Worm (Caenorhabditis elegans): Measurements from ENCODE around the gene C03H5.6.
A peak's percentile ranks its signal among the peaks of the same experiment; 100 is the strongest.

The C03H5.6 gene

ce11 chrII:372235-372634 is 27.0 kb downstream of the C03H5.6 start:
- TF ChIP-seq nfya-1 (tag; optimal IDR thresholded peaks at IDR 0.05; ENCODE audit: insufficient read depth) (peak; percentile 44), mdl-1 (tag; optimal IDR thresholded peaks at IDR 0.05) (no peak), nhr-23 (tag; optimal IDR thresholded peaks at IDR 0.05) (no peak), hmg-11 (tag; optimal IDR thresholded peaks at IDR 0.05) (no peak), mml-1 (tag; optimal IDR thresholded peaks at IDR 0.05) (no peak), pqm-1 (tag; optimal IDR thresholded peaks at IDR 0.05) (no peak)

- TF ChIP-seq ceh-28 (tag; optimal IDR thresholded peaks at IDR 0.05) (no peak), nhr-25 (tag; optimal IDR thresholded peaks at IDR 0.05) (peak; percentile 17), nhr-23 (tag; optimal IDR thresholded peaks at IDR 0.05) (peak; percentile 8)
Measured at ce11 chrII:371549-371948, 27.7 kb downstream of the C03H5.6 start.

- TF ChIP-seq fkh-10 (GFP tag; optimal IDR thresholded peaks at IDR 0.05) (no peak), nfya-1 (tag; optimal IDR thresholded peaks at IDR 0.05; ENCODE audit: insufficient read depth) (peak; percentile 62)
Measured at ce11 chrII:370394-370793, 28.8 kb downstream of the C03H5.6 start.

- TF ChIP-seq aly-2 (tag; optimal IDR thresholded peaks at IDR 0.05), result no peak
- no peak for TF ChIP-seq nhr-77 (tag; optimal IDR thresholded peaks at IDR 0.05)
- no peak for TF ChIP-seq daf-12 (tag; optimal IDR thresholded peaks at IDR 0.05)
- TF ChIP-seq nhr-237 (tag; optimal IDR thresholded peaks at IDR 0.05), result no peak
- no peak for TF ChIP-seq eor-1 (tag; optimal IDR thresholded peaks at IDR 0.05)
- no peak for TF ChIP-seq sea-2 (GFP tag; optimal IDR thresholded peaks at IDR 0.05)
- no peak for TF ChIP-seq nhr-67 (tag; optimal IDR thresholded peaks at IDR 0.05)
- no peak for TF ChIP-seq jun-1 (tag; optimal IDR thresholded peaks at IDR 0.05)
Measured at ce11 chrII:367455-367854, 31.8 kb downstream of the C03H5.6 start, which contains the start of gene ptr-3. ptr-3 (minus strand) TSS chrII:367555.

- TF ChIP-seq fos-1 (tag; optimal IDR thresholded peaks at IDR 0.05) (no peak), ceh-28 (tag; optimal IDR thresholded peaks at IDR 0.05) (no peak), ztf-11 (tag; optimal IDR thresholded peaks at IDR 0.05) (no peak), pqm-1 (tag; optimal IDR thresholded peaks at IDR 0.05) (no peak), egl-27 (tag; optimal IDR thresholded peaks at IDR 0.05) (no peak), pha-4 (tag; optimal IDR thresholded peaks at IDR 0.05) (no peak), ama-1 (optimal IDR thresholded peaks at IDR 0.05) (no peak), nhr-25 (tag; optimal IDR thresholded peaks at IDR 0.05) (no peak), unc-39 (tag; optimal IDR thresholded peaks at IDR 0.05) (no peak), ceh-16 (tag; optimal IDR thresholded peaks at IDR 0.05) (no peak), aly-2 (tag; optimal IDR thresholded peaks at IDR 0.05) (no peak)
Measured at ce11 chrII:356969-357368, 42.3 kb downstream of the C03H5.6 start, which contains the start of gene dmsr-4. dmsr-4 (minus strand) TSS chrII:357069.

- TF ChIP-seq ZK546.5 (tag; optimal IDR thresholded peaks at IDR 0.05), result no peak
- no peak for TF ChIP-seq lsy-12 (tag; optimal IDR thresholded peaks at IDR 0.05)
- no peak for TF ChIP-seq nhr-43 (tag; optimal IDR thresholded peaks at IDR 0.05; ENCODE audit: poor library complexity, severe bottlenecking)
- TF ChIP-seq ztf-11 (tag; optimal IDR thresholded peaks at IDR 0.05), result no peak
- no peak for TF ChIP-seq nhr-12 (tag; optimal IDR thresholded peaks at IDR 0.05)
- no peak for TF ChIP-seq skn-1 (tag; optimal IDR thresholded peaks at IDR 0.05)
- no peak for TF ChIP-seq fos-1 (tag; optimal IDR thresholded peaks at IDR 0.05)
- TF ChIP-seq unc-62 (GFP tag; optimal IDR thresholded peaks at IDR 0.05), result no peak
- no peak for TF ChIP-seq lin-15B (tag; optimal IDR thresholded peaks at IDR 0.05)
- TF ChIP-seq nhr-25 (tag; optimal IDR thresholded peaks at IDR 0.05), result no peak
- no peak for TF ChIP-seq elt-3 (tag; optimal IDR thresholded peaks at IDR 0.05)
- TF ChIP-seq nhr-237 (tag; optimal IDR thresholded peaks at IDR 0.05), result no peak
- no peak for TF ChIP-seq nhr-76 (tag; optimal IDR thresholded peaks at IDR 0.05)
- TF ChIP-seq zag-1 (tag; optimal IDR thresholded peaks at IDR 0.05), result no peak
- no peak for TF ChIP-seq hmg-11 (tag; optimal IDR thresholded peaks at IDR 0.05)
- TF ChIP-seq eor-1 (tag; optimal IDR thresholded peaks at IDR 0.05), result no peak
- TF ChIP-seq R02D3.7 (tag; optimal IDR thresholded peaks at IDR 0.05), result no peak
Measured at ce11 chrII:354494-354893, 44.7 kb downstream of the C03H5.6 start.

Measured in whole organism, L3 larva.